Worm (Caenorhabditis elegans): ENCODE data around the gene cest-24.

DNA sequence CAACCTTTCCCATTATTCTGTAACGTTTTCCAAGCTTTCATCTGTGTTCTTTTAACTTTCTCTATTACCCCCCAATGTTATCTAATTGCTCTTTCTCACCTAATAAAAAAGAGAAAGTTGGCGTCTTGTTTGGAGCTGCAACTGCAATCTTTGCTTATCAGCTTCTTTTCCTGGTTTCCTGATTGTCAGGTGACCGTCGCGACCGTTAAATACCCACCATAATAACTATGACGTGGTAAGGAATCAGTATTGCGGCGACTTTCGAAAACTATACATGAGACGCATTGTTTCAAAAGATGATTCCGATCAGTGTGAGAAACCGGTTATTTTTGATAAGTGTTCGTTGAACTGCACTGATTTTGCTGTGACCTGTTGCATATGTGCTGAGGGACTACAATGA, 41.5 kb upstream of the cest-24 start:
- TF ChIP-seq nhr-90 (tag; optimal IDR thresholded peaks at IDR 0.05; ENCODE audit: poor library complexity) (peak; percentile 25), fkh-10 (GFP tag; optimal IDR thresholded peaks at IDR 0.05) (no peak), jun-1 (tag; optimal IDR thresholded peaks at IDR 0.05) (peak; percentile 39), skn-1 (tag; optimal IDR thresholded peaks at IDR 0.05) (no peak), ztf-11 (tag; optimal IDR thresholded peaks at IDR 0.05) (no peak), ces-1 (GFP tag; optimal IDR thresholded peaks at IDR 0.05) (no peak), dpl-1 (GFP tag; optimal IDR thresholded peaks at IDR 0.05) (no peak), rnt-1 (tag; optimal IDR thresholded peaks at IDR 0.05) (no peak), unc-62 (GFP tag; optimal IDR thresholded peaks at IDR 0.05) (no peak)

Data from whole organism, L1 larva.